Fruit fly (Drosophila melanogaster) whole organism, embryonic: ENCODE data around the gene thoc6.
A peak's percentile ranks its signal among the peaks of the same experiment; 100 is the strongest.

Experiments
- Ada2b ChIP-seq: fragments of 200-800 bp; sonication (Bioruptor generic); IDR thresholded peaks from 2 replicates; pipeline ENCODE4 v1.3.6; 2022; ENCODE audit warnings: missing biosample characterization, missing genetic modification characterization
- Antp ChIP-seq: fragments of 200-800 bp; sonication (Bioruptor generic); optimal IDR thresholded peaks from 3 replicates; lab custom pipeline; 2016; ENCODE audit warnings: missing biosample characterization, missing genetic modification characterization
- CG11093 ChIP-seq: fragments of 200-800 bp; sonication (Bioruptor generic); IDR thresholded peaks from 3 replicates; pipeline ENCODE4 v1.3.6; 2022; ENCODE audit warnings: missing biosample characterization, missing genetic modification characterization
- CG13296 ChIP-seq: fragments of 200-800 bp; sonication (Bioruptor generic); optimal IDR thresholded peaks from 3 replicates; lab custom pipeline; 2018; ENCODE audit warnings: missing biosample characterization, mild to moderate bottlenecking, missing genetic modification characterization
- CG15479 ChIP-seq: fragments of 200-800 bp; sonication (Bioruptor generic); optimal IDR thresholded peaks from 3 replicates; lab custom pipeline; 2019; ENCODE audit warnings: missing biosample characterization, mild to moderate bottlenecking, missing genetic modification characterization, moderate library complexity
- CG1603 ChIP-seq: fragments of 200-800 bp; sonication (Bioruptor generic); optimal IDR thresholded peaks from 2 replicates; lab custom pipeline; 2019; ENCODE audit warnings: missing biosample characterization, mild to moderate bottlenecking, missing genetic modification characterization, moderate library complexity
- CG17612 ChIP-seq: fragments of 200-800 bp; sonication (Bioruptor generic); IDR thresholded peaks from 2 replicates; pipeline ENCODE4 v1.3.6; 2022; ENCODE audit warnings: missing biosample characterization, missing genetic modification characterization
- CG18599 ChIP-seq: fragments of 200-800 bp; sonication (Bioruptor generic); optimal IDR thresholded peaks from 3 replicates; lab custom pipeline; 2017; ENCODE audit warnings: missing biosample characterization, missing genetic modification characterization, mild to moderate bottlenecking, moderate library complexity, missing genetic modification reagents
- CG2678 ChIP-seq: fragments of 200-800 bp; sonication (Bioruptor generic); optimal IDR thresholded peaks from 3 replicates; lab custom pipeline; 2019; ENCODE audit warnings: missing biosample characterization, mild to moderate bottlenecking, missing genetic modification characterization, moderate library complexity
- CG31441 ChIP-seq: fragments of 200-800 bp; sonication (Bioruptor generic); IDR thresholded peaks from 2 replicates; pipeline ENCODE4 v1.3.6; 2022; ENCODE audit warnings: missing biosample characterization, missing genetic modification characterization
- CG32532 ChIP-seq: fragments of 200-800 bp; sonication (Bioruptor generic); IDR thresholded peaks from 2 replicates; pipeline ENCODE4 v1.3.6; 2022; ENCODE audit warnings: missing biosample characterization, missing genetic modification characterization
- CG5180 ChIP-seq: fragments of 200-800 bp; sonication (Bioruptor generic); optimal IDR thresholded peaks from 3 replicates; lab custom pipeline; 2017; ENCODE audit warnings: missing biosample characterization, missing genetic modification characterization, mild to moderate bottlenecking, moderate library complexity, missing genetic modification reagents
- CG6175 ChIP-seq: fragments of 200-800 bp; sonication (Bioruptor generic); IDR thresholded peaks from 3 replicates; pipeline ENCODE4 v1.3.6; 2022; ENCODE audit warnings: missing biosample characterization, missing genetic modification characterization
- CG7745 ChIP-seq: fragments of 200-800 bp; sonication (Bioruptor generic); optimal IDR thresholded peaks from 2 replicates; lab custom pipeline; 2018; ENCODE audit warnings: missing biosample characterization, mild to moderate bottlenecking, missing genetic modification characterization, moderate library complexity
- CG7786 ChIP-seq: fragments of 200-800 bp; sonication (Bioruptor generic); optimal IDR thresholded peaks from 2 replicates; lab custom pipeline; 2016; ENCODE audit warnings: missing biosample characterization, missing genetic modification characterization
- CG8765 ChIP-seq: fragments of 200-800 bp; sonication (Bioruptor generic); IDR thresholded peaks from 2 replicates; pipeline ENCODE4 v1.3.6; 2022; ENCODE audit warnings: missing biosample characterization, missing genetic modification characterization
- Camta ChIP-seq: fragments of 200-800 bp; sonication (Bioruptor generic); optimal IDR thresholded peaks from 2 replicates; lab custom pipeline; 2016; ENCODE audit warnings: missing biosample characterization, missing genetic modification characterization
- D19B ChIP-seq: fragments of 200-800 bp; sonication (Bioruptor generic); optimal IDR thresholded peaks from 2 replicates; lab custom pipeline; 2017; ENCODE audit warnings: missing biosample characterization, mild to moderate bottlenecking, missing genetic modification characterization
- Dbx ChIP-seq: fragments of 200-800 bp; sonication (Bioruptor generic); IDR thresholded peaks from 3 replicates; pipeline ENCODE4 v1.3.6; 2022; ENCODE audit warnings: missing biosample characterization, missing genetic modification characterization
- Drgx ChIP-seq: fragments of 200-800 bp; sonication (Bioruptor generic); IDR thresholded peaks from 2 replicates; pipeline ENCODE4 v1.3.6; 2022; ENCODE audit warnings: missing biosample characterization, missing genetic modification characterization
- E2f1 ChIP-seq: fragments of 200-800 bp; sonication (Bioruptor generic); IDR thresholded peaks from 2 replicates; pipeline ENCODE4 v1.3.6; 2022; ENCODE audit warnings: missing biosample characterization, missing genetic modification characterization
- HmgZ ChIP-seq: fragments of 200-800 bp; sonication (Bioruptor generic); optimal IDR thresholded peaks from 2 replicates; lab custom pipeline; 2018; ENCODE audit warnings: missing biosample characterization, mild to moderate bottlenecking, missing genetic modification characterization
- Hr51 ChIP-seq, 2 experiments: fragments of 200-800 bp; sonication (Bioruptor generic); optimal IDR thresholded peaks; 2 replicates in 1 of 2; 3 replicates in 1 of 2; lab custom pipeline; 2016 to 2018; ENCODE audit warnings: missing biosample characterization in 2 of 2, missing genetic modification characterization in 2 of 2, mild to moderate bottlenecking in 1 of 2, moderate library complexity in 1 of 2
- Hr78 ChIP-seq, 2 experiments: fragments of 200-800 bp in 1 of 2; fragments of >200 bp in 1 of 2; sonication (Bioruptor generic) in 1 of 2; optimal IDR thresholded peaks; 2 replicates each; lab custom pipeline; 2017 to 2019; ENCODE audit warnings: missing biosample characterization in 2 of 2, missing genetic modification characterization in 2 of 2, mild to moderate bottlenecking in 1 of 2, moderate library complexity in 1 of 2
- Kr ChIP-seq: fragments of 200-800 bp; sonication (Bioruptor generic); optimal IDR thresholded peaks from 2 replicates; lab custom pipeline; 2017; ENCODE audit warnings: missing biosample characterization, mild to moderate bottlenecking, missing genetic modification characterization
- Optix ChIP-seq: fragments of 200-800 bp; sonication (Bioruptor generic); IDR thresholded peaks from 3 replicates; pipeline ENCODE4 v1.3.6; 2022; ENCODE audit warnings: missing biosample characterization, missing genetic modification characterization
- Pdp1 ChIP-seq, 2 experiments: fragments of 200-800 bp; sonication (Bioruptor generic); optimal IDR thresholded peaks; 3 replicates each; lab custom pipeline; 2016; ENCODE audit warnings: missing biosample characterization in 2 of 2, missing genetic modification characterization in 2 of 2, mild to moderate bottlenecking in 1 of 2, moderate library complexity in 1 of 2
- Xrp1 ChIP-seq: fragments of 200-800 bp; sonication (Bioruptor generic); IDR thresholded peaks from 2 replicates; pipeline ENCODE4 v1.3.6; 2022; ENCODE audit warnings: missing biosample characterization, missing genetic modification characterization
- ap ChIP-seq: fragments of 200-800 bp; sonication (Bioruptor generic); IDR thresholded peaks from 2 replicates; pipeline ENCODE4 v1.3.6; 2022; ENCODE audit warnings: missing biosample characterization, missing genetic modification characterization
- ase ChIP-seq: fragments of 200-800 bp; sonication (Bioruptor generic); IDR thresholded peaks from 3 replicates; pipeline ENCODE4 v1.3.6; 2022; ENCODE audit warnings: missing biosample characterization, missing genetic modification characterization
- bcd ChIP-seq: fragments of 200-800 bp; sonication (Bioruptor generic); optimal IDR thresholded peaks from 2 replicates; lab custom pipeline; 2017; ENCODE audit warnings: missing biosample characterization, mild to moderate bottlenecking, missing genetic modification characterization
- caup ChIP-seq: fragments of 200-800 bp; sonication (Bioruptor generic); optimal IDR thresholded peaks from 3 replicates; lab custom pipeline; 2017; ENCODE audit warnings: missing biosample characterization, mild to moderate bottlenecking, missing genetic modification characterization, moderate library complexity; ENCODE audit not compliant: severe bottlenecking
- cwo ChIP-seq: fragments of 200-800 bp; sonication (Bioruptor generic); optimal IDR thresholded peaks from 3 replicates; lab custom pipeline; 2017; ENCODE audit warnings: missing biosample characterization, missing genetic modification characterization, mild to moderate bottlenecking, moderate library complexity, missing genetic modification reagents
- dati ChIP-seq: fragments of 200-800 bp; sonication (Bioruptor generic); IDR thresholded peaks from 2 replicates; pipeline ENCODE4 v1.3.6; 2022; ENCODE audit warnings: missing biosample characterization, missing genetic modification characterization
- ems ChIP-seq: fragments of 200-800 bp; sonication (Bioruptor generic); optimal IDR thresholded peaks from 3 replicates; lab custom pipeline; 2016; ENCODE audit warnings: missing biosample characterization, missing genetic modification characterization
- esg ChIP-seq: fragments of 200-800 bp; sonication (Bioruptor generic); conservative IDR thresholded peaks from 2 replicates; pipeline ENCODE4 v1.3.6; 2022; ENCODE audit warnings: missing biosample characterization, missing genetic modification characterization
- eyg ChIP-seq: fragments of 200-800 bp; sonication (Bioruptor generic); optimal IDR thresholded peaks from 3 replicates; lab custom pipeline; 2016; ENCODE audit warnings: missing biosample characterization, missing genetic modification characterization
- gce ChIP-seq: fragments of 200-800 bp; sonication (Bioruptor generic); IDR thresholded peaks from 3 replicates; pipeline ENCODE4 v1.3.6; 2022; ENCODE audit warnings: missing biosample characterization, missing genetic modification characterization
- gcm ChIP-seq: fragments of 200-800 bp; sonication (Bioruptor generic); optimal IDR thresholded peaks from 2 replicates; lab custom pipeline; 2019; ENCODE audit warnings: missing biosample characterization, mild to moderate bottlenecking, missing genetic modification characterization, moderate library complexity
- gro ChIP-seq: fragments of 200-800 bp; sonication (Bioruptor generic); optimal IDR thresholded peaks from 2 replicates; lab custom pipeline; 2016; ENCODE audit warnings: missing biosample characterization, missing genetic modification characterization
- ind ChIP-seq: fragments of 200-800 bp; sonication (Bioruptor generic); optimal IDR thresholded peaks from 3 replicates; lab custom pipeline; 2016; ENCODE audit warnings: missing biosample characterization, missing genetic modification characterization
- lilli ChIP-seq: fragments of 200-800 bp; sonication (Bioruptor generic); optimal IDR thresholded peaks from 3 replicates; lab custom pipeline; 2016; ENCODE audit warnings: missing biosample characterization, missing genetic modification characterization
- mam ChIP-seq: fragments of 200-800 bp; sonication (Bioruptor generic); optimal IDR thresholded peaks from 3 replicates; lab custom pipeline; 2016; ENCODE audit warnings: missing biosample characterization, missing genetic modification characterization
- odd ChIP-seq: fragments of 200-800 bp; sonication (Bioruptor generic); optimal IDR thresholded peaks from 2 replicates; lab custom pipeline; 2017; ENCODE audit warnings: missing biosample characterization, mild to moderate bottlenecking, missing genetic modification characterization
- run ChIP-seq: fragments of 200-800 bp; sonication (Bioruptor generic); optimal IDR thresholded peaks from 3 replicates; lab custom pipeline; 2018; ENCODE audit warnings: missing biosample characterization, mild to moderate bottlenecking, missing genetic modification characterization
- sima ChIP-seq: fragments of 200-800 bp; sonication (Bioruptor generic); optimal IDR thresholded peaks from 2 replicates; lab custom pipeline; 2016; ENCODE audit warnings: missing biosample characterization, missing genetic modification characterization
- slbo ChIP-seq: fragments of 200-800 bp; sonication (Bioruptor generic); IDR thresholded peaks from 2 replicates; pipeline ENCODE4 v1.3.6; 2022; ENCODE audit warnings: missing biosample characterization, missing genetic modification characterization
- stwl ChIP-seq: fragments of 200-800 bp; sonication (Bioruptor generic); optimal IDR thresholded peaks from 3 replicates; lab custom pipeline; 2018; ENCODE audit warnings: missing biosample characterization, mild to moderate bottlenecking, missing genetic modification characterization, moderate library complexity
- vfl ChIP-seq: fragments of 200-800 bp; sonication (Bioruptor generic); optimal IDR thresholded peaks from 2 replicates; lab custom pipeline; 2016; ENCODE audit warnings: missing biosample characterization, missing genetic modification characterization

Gene thoc6

DNA sequence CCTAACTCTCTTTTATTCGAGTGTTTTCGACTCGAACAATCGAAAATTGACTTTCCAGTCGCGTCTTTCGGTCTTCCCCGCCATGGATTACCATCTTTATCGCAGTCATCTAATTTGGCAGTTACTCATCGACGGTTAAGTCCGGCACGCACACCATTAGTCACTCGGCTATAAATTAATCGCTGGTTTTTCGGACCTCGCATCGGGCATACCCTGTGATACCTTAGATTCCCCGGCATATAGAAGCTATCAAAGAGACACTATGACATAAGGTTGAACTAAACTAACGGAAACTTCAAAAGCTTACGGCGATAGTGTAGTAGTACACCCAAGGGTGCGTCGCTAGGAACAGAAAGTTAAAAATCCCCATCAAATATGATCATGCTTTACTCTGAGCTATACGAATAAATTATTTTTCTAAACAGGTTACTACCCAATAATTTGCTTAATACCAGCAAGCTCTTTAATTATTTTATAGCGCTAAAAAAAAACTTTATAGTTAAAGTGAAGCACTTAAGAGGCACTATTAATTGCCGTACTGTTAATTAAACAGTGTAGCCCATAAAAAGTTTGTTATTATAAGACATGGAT lies 14.5 kb downstream of the thoc6 start (continued):
- TF ChIP-seq Antp (GFP tag; lab: Kevin White, UChicago) (no peak), D19B (peak; percentile 91), CG7745 (tag; lab: Kevin White, UChicago) (no peak), CG11093 (GFP tag; lab: Robert Waterston, UW) (no peak), Drgx (GFP tag; lab: Robert Waterston, UW) (no peak), ap (GFP tag; lab: Robert Waterston, UW) (no peak), CG15479 (no peak), caup (GFP tag; lab: Kevin White, UChicago) (peak; percentile 9), sima (GFP tag; lab: Kevin White, UChicago) (no peak), ems (GFP tag; lab: Kevin White, UChicago) (no peak), CG13296 (GFP tag; lab: Kevin White, UChicago) (no peak), CG8765 (no peak), gcm (no peak), CG5180 (GFP tag; lab: Kevin White, UChicago) (no peak), lilli (GFP tag; lab: Kevin White, UChicago) (no peak), Ada2b (GFP tag; lab: Robert Waterston, UW) (0 out of 2 replicates have a peak, but pooled peaks have one; percentile 11), eyg (GFP tag; lab: Kevin White, UChicago) (no peak), Optix (GFP tag; lab: Robert Waterston, UW) (no peak), esg (GFP tag; lab: Robert Waterston, UW) (0 out of 2 replicates have a peak, but pooled peaks have one; percentile 13), CG31441 (no peak), E2f1 (GFP tag; lab: Robert Waterston, UW) (no peak), mam (peak; percentile 4), CG17612 (GFP tag; lab: Robert Waterston, UW) (no peak), odd (GFP tag; lab: Kevin White, UChicago) (no peak), Hr78 (GFP tag; optimal IDR thresholded peaks at IDR 0.05; lab: Kevin White, UChicago) (peak in 1 of 2 experiments; percentile 22), bcd (GFP tag; lab: Kevin White, UChicago) (peak; percentile 13), Pdp1 (GFP tag; optimal IDR thresholded peaks at IDR 0.05; lab: Kevin White, UChicago) (peak in 1 of 2 experiments; percentile 83), ind (GFP tag; lab: Kevin White, UChicago) (no peak), HmgZ (tag; lab: Kevin White, UChicago) (no peak), CG32532 (GFP tag; lab: Robert Waterston, UW) (peak; percentile 23; the same call in 1 of the 2 replicates), CG18599 (peak; percentile 51), ase (GFP tag; lab: Robert Waterston, UW) (0 out of 3 replicates have a peak, but pooled peaks have one; percentile 35), stwl (tag; lab: Kevin White, UChicago) (no peak), CG6175 (GFP tag; lab: Robert Waterston, UW) (0 out of 3 replicates have a peak, but pooled peaks have one; percentile 25), Kr (GFP tag; lab: Kevin White, UChicago) (no peak), cwo (GFP tag; lab: Kevin White, UChicago) (peak; percentile 16), dati (GFP tag; lab: Robert Waterston, UW) (no peak), slbo (GFP tag; lab: Robert Waterston, UW) (peak; percentile 50), Camta (GFP tag; lab: Kevin White, UChicago) (no peak), Xrp1 (no peak), CG2678 (tag; lab: Kevin White, UChicago) (peak; percentile 10), gro (GFP tag; lab: Kevin White, UChicago) (peak; percentile 48), Hr51 (GFP tag; optimal IDR thresholded peaks at IDR 0.05; lab: Kevin White, UChicago) (peak in 1 of 2 experiments; percentile 23), Dbx (peak; percentile 29; the same call in 1 of the 3 replicates), gce (GFP tag; lab: Robert Waterston, UW) (0 out of 3 replicates have a peak, but pooled peaks have one; percentile 21), CG1603 (tag; lab: Kevin White, UChicago) (peak; percentile 10), run (tag; lab: Kevin White, UChicago) (no peak), vfl (GFP tag; lab: Kevin White, UChicago) (no peak), CG7786 (GFP tag; lab: Kevin White, UChicago) (peak; percentile 22)
